Fruit fly (Drosophila melanogaster) whole organism, embryonic: ENCODE data around the gene CG14258.

Source experiments
- Ada2b ChIP-seq: fragments of 200-800 bp; sonication (Bioruptor generic); IDR thresholded peaks from 2 replicates; pipeline ENCODE4 v1.3.6; 2022; ENCODE audit warnings: missing biosample characterization, missing genetic modification characterization
- Asciz ChIP-seq: fragments of 200-800 bp; sonication (Bioruptor generic); optimal IDR thresholded peaks from 2 replicates; lab custom pipeline; 2017; ENCODE audit warnings: missing biosample characterization, mild to moderate bottlenecking, missing genetic modification characterization, missing genetic modification reagents
- Blimp-1 ChIP-seq: fragments of 200-800 bp; sonication (Bioruptor generic); optimal IDR thresholded peaks from 3 replicates; lab custom pipeline; 2018; ENCODE audit warnings: missing biosample characterization, missing genetic modification characterization, mild to moderate bottlenecking, moderate library complexity, missing genetic modification reagents
- CG11247 ChIP-seq: fragments of 200-800 bp; sonication (Bioruptor generic); IDR thresholded peaks from 2 replicates; pipeline ENCODE4 v1.3.6; 2022; ENCODE audit warnings: missing biosample characterization, missing genetic modification characterization
- CG12071 ChIP-seq: fragments of 200-800 bp; sonication (Bioruptor generic); optimal IDR thresholded peaks from 3 replicates; lab custom pipeline; 2018; ENCODE audit warnings: missing biosample characterization, mild to moderate bottlenecking, missing genetic modification characterization
- CG14710 ChIP-seq: fragments of 200-800 bp; sonication (Bioruptor generic); optimal IDR thresholded peaks from 3 replicates; lab custom pipeline; 2019; ENCODE audit warnings: missing biosample characterization, mild to moderate bottlenecking, missing genetic modification characterization, moderate library complexity
- CG2199 ChIP-seq: fragments of 200-800 bp; sonication (Bioruptor generic); IDR thresholded peaks from 3 replicates; pipeline ENCODE4 v1.3.6; 2022; ENCODE audit warnings: missing biosample characterization, missing genetic modification characterization
- CG2889 ChIP-seq: fragments of 200-800 bp; sonication (Bioruptor generic); IDR thresholded peaks from 3 replicates; pipeline ENCODE4 v1.3.6; 2022; ENCODE audit warnings: missing biosample characterization, missing genetic modification characterization
- CG3407 ChIP-seq: fragments of 200-800 bp; sonication (Bioruptor generic); optimal IDR thresholded peaks from 2 replicates; lab custom pipeline; 2018; ENCODE audit warnings: missing biosample characterization, mild to moderate bottlenecking, missing genetic modification characterization
- CG6791 ChIP-seq: fragments of 200-800 bp; sonication (Bioruptor generic); IDR thresholded peaks from 3 replicates; pipeline ENCODE4 v1.3.6; 2022; ENCODE audit warnings: missing biosample characterization, missing genetic modification characterization; ENCODE audit not compliant: partially characterized antibody
- CG8089 ChIP-seq: fragments of 200-800 bp; sonication (Bioruptor generic); optimal IDR thresholded peaks from 3 replicates; lab custom pipeline; 2016; ENCODE audit warnings: missing biosample characterization, missing genetic modification characterization
- CG8924 ChIP-seq: fragments of 200-800 bp; optimal IDR thresholded peaks from 3 replicates; lab custom pipeline; 2019; ENCODE audit warnings: missing biosample characterization, mild to moderate bottlenecking, missing genetic modification characterization, moderate library complexity
- CG9215 ChIP-seq: fragments of 200-800 bp; sonication (Bioruptor generic); IDR thresholded peaks from 2 replicates; pipeline ENCODE4 v1.3.6; 2022; ENCODE audit warnings: missing biosample characterization, missing genetic modification characterization
- D19B ChIP-seq: fragments of 200-800 bp; sonication (Bioruptor generic); optimal IDR thresholded peaks from 2 replicates; lab custom pipeline; 2017; ENCODE audit warnings: missing biosample characterization, mild to moderate bottlenecking, missing genetic modification characterization
- Gsc ChIP-seq: fragments of 200-800 bp; sonication (Bioruptor generic); IDR thresholded peaks from 2 replicates; pipeline ENCODE4 v1.3.6; 2022; ENCODE audit warnings: missing biosample characterization, missing genetic modification characterization
- HHEX ChIP-seq: fragments of 200-800 bp; sonication (Bioruptor generic); optimal IDR thresholded peaks from 3 replicates; lab custom pipeline; 2017; ENCODE audit warnings: missing biosample characterization, mild to moderate bottlenecking, missing genetic modification characterization, missing genetic modification reagents
- Kr ChIP-seq: fragments of 200-800 bp; sonication (Bioruptor generic); optimal IDR thresholded peaks from 2 replicates; lab custom pipeline; 2017; ENCODE audit warnings: missing biosample characterization, mild to moderate bottlenecking, missing genetic modification characterization
- Pdp1 ChIP-seq, 2 experiments: fragments of 200-800 bp; sonication (Bioruptor generic); optimal IDR thresholded peaks; 3 replicates each; lab custom pipeline; 2016; ENCODE audit warnings: missing biosample characterization in 2 of 2, missing genetic modification characterization in 2 of 2, mild to moderate bottlenecking in 1 of 2, moderate library complexity in 1 of 2
- TFAM ChIP-seq: fragments of 200-800 bp; sonication (Bioruptor generic); optimal IDR thresholded peaks from 2 replicates; lab custom pipeline; 2017; ENCODE audit warnings: missing biosample characterization, missing genetic modification characterization, inconsistent platforms
- Trl ChIP-seq, 3 experiments: fragments of >200 bp in 2 of 3; fragments of 200-800 bp in 1 of 3; sonication (Bioruptor generic) in 1 of 3; optimal IDR thresholded peaks; 2 replicates in 1 of 3; 3 replicates in 2 of 3; lab custom pipeline; 2016 to 2017; ENCODE audit warnings: missing biosample characterization in 1 of 3, missing genetic modification characterization in 1 of 3
- amos ChIP-seq: fragments of 200-800 bp; sonication (Bioruptor generic); IDR thresholded peaks from 2 replicates; pipeline ENCODE4 v1.3.6; 2022; ENCODE audit warnings: missing biosample characterization, missing genetic modification characterization; ENCODE audit not compliant: partially characterized antibody
- ato ChIP-seq: fragments of 200-800 bp; sonication (Bioruptor generic); IDR thresholded peaks from 2 replicates; pipeline ENCODE4 v1.3.6; 2022; ENCODE audit warnings: missing biosample characterization, missing genetic modification characterization; ENCODE audit not compliant: partially characterized antibody
- chn ChIP-seq: fragments of 200-800 bp; sonication (Bioruptor generic); optimal IDR thresholded peaks from 2 replicates; lab custom pipeline; 2016; ENCODE audit warnings: missing biosample characterization, missing genetic modification characterization
- cwo ChIP-seq: fragments of 200-800 bp; sonication (Bioruptor generic); optimal IDR thresholded peaks from 3 replicates; lab custom pipeline; 2017; ENCODE audit warnings: missing biosample characterization, missing genetic modification characterization, mild to moderate bottlenecking, moderate library complexity, missing genetic modification reagents
- dmrt11E ChIP-seq: fragments of 200-800 bp; sonication (Bioruptor generic); optimal IDR thresholded peaks from 3 replicates; lab custom pipeline; 2018; ENCODE audit warnings: missing biosample characterization, mild to moderate bottlenecking, missing genetic modification characterization, moderate library complexity
- dpn ChIP-seq, 2 experiments: fragments of 200-800 bp; sonication (Bioruptor generic); optimal IDR thresholded peaks; 3 replicates each; lab custom pipeline; 2016; ENCODE audit warnings: missing biosample characterization in 2 of 2, missing genetic modification characterization in 2 of 2
- fru ChIP-seq: fragments of >200 bp; optimal IDR thresholded peaks from 2 replicates; lab custom pipeline; 2017
- gem ChIP-seq: fragments of 200-800 bp; sonication (Bioruptor generic); optimal IDR thresholded peaks from 2 replicates; lab custom pipeline; 2019; ENCODE audit warnings: missing biosample characterization, mild to moderate bottlenecking, missing genetic modification characterization, moderate library complexity
- gsb-n ChIP-seq: fragments of 200-800 bp; sonication (Bioruptor generic); optimal IDR thresholded peaks from 3 replicates; lab custom pipeline; 2018; ENCODE audit warnings: missing biosample characterization, mild to moderate bottlenecking, missing genetic modification characterization
- hkb ChIP-seq, 2 experiments: fragments of 200-800 bp in 1 of 2; fragments of >200 bp in 1 of 2; sonication (Bioruptor generic) in 1 of 2; IDR thresholded peaks in 1 of 2; optimal IDR thresholded peaks in 1 of 2; 2 replicates each; pipeline versions ENCODE4 v1.3.6 to Lab custom; 2017 to 2022; ENCODE audit warnings: missing biosample characterization in 1 of 2, missing genetic modification characterization in 1 of 2
- jing ChIP-seq: fragments of 200-800 bp; sonication (Bioruptor generic); optimal IDR thresholded peaks from 2 replicates; lab custom pipeline; 2018; ENCODE audit warnings: missing biosample characterization, mild to moderate bottlenecking, missing genetic modification characterization
- ken ChIP-seq: fragments of 200-800 bp; sonication (Bioruptor generic); IDR thresholded peaks from 3 replicates; pipeline ENCODE4 v1.3.6; 2022; ENCODE audit warnings: missing biosample characterization, missing genetic modification characterization
- lola ChIP-seq, 3 experiments: fragments of >200 bp in 2 of 3; fragments of 200-800 bp in 1 of 3; sonication (Bioruptor generic) in 1 of 3; optimal IDR thresholded peaks; 2 replicates each; lab custom pipeline; 2017 to 2019; ENCODE audit warnings: missing biosample characterization in 3 of 3, missing genetic modification characterization in 3 of 3, mild to moderate bottlenecking in 1 of 3, moderate library complexity in 1 of 3
- nerfin-1 ChIP-seq: fragments of 200-800 bp; sonication (Bioruptor generic); optimal IDR thresholded peaks from 3 replicates; lab custom pipeline; 2019; ENCODE audit warnings: missing biosample characterization, mild to moderate bottlenecking, missing genetic modification characterization, moderate library complexity
- pzg ChIP-seq: fragments of 200-800 bp; sonication (Bioruptor generic); optimal IDR thresholded peaks from 3 replicates; lab custom pipeline; 2018; ENCODE audit warnings: missing biosample characterization, mild to moderate bottlenecking, missing genetic modification characterization, moderate library complexity
- sim ChIP-seq: fragments of 200-800 bp; sonication (Bioruptor generic); IDR thresholded peaks from 2 replicates; pipeline ENCODE4 v1.3.6; 2022; ENCODE audit warnings: missing biosample characterization, missing genetic modification characterization
- slbo ChIP-seq: fragments of 200-800 bp; sonication (Bioruptor generic); IDR thresholded peaks from 2 replicates; pipeline ENCODE4 v1.3.6; 2022; ENCODE audit warnings: missing biosample characterization, missing genetic modification characterization
- so ChIP-seq: fragments of 200-800 bp; sonication (Bioruptor generic); IDR thresholded peaks from 3 replicates; pipeline ENCODE4 v1.3.6; 2022; ENCODE audit warnings: missing biosample characterization, missing genetic modification characterization
- sqz ChIP-seq: fragments of 200-800 bp; sonication (Bioruptor generic); optimal IDR thresholded peaks from 3 replicates; lab custom pipeline; 2018; ENCODE audit warnings: missing biosample characterization, mild to moderate bottlenecking, missing genetic modification characterization
- sug ChIP-seq: fragments of 200-800 bp; optimal IDR thresholded peaks from 2 replicates; lab custom pipeline; 2019; ENCODE audit warnings: missing biosample characterization, mild to moderate bottlenecking, missing genetic modification characterization, moderate library complexity
- tgo ChIP-seq: fragments of 200-800 bp; sonication (Bioruptor generic); IDR thresholded peaks from 3 replicates; pipeline ENCODE4 v1.3.6; 2022; ENCODE audit warnings: missing biosample characterization, missing genetic modification characterization
- tll ChIP-seq, 2 experiments: fragments of 200-800 bp in 1 of 2; fragments of >200 bp in 1 of 2; sonication (Bioruptor generic) in 1 of 2; optimal IDR thresholded peaks; 2 replicates each; lab custom pipeline; 2017 to 2019; ENCODE audit warnings: missing biosample characterization in 2 of 2, missing genetic modification characterization in 2 of 2, mild to moderate bottlenecking in 1 of 2, moderate library complexity in 1 of 2
- unpg ChIP-seq: fragments of 200-800 bp; sonication (Bioruptor generic); optimal IDR thresholded peaks from 3 replicates; lab custom pipeline; 2018; ENCODE audit warnings: missing biosample characterization, mild to moderate bottlenecking, missing genetic modification characterization, moderate library complexity
- yki ChIP-seq: fragments of >200 bp; optimal IDR thresholded peaks from 3 replicates; lab custom pipeline; 2018

The CG14258 gene

dm6 chr3R:27134728-27135361 lies 41.9 kb downstream of the CG14258 start (continued):
- no peak for TF ChIP-seq cwo (GFP tag; lab: Kevin White, UChicago)
- no peak for TF ChIP-seq gem
- TF ChIP-seq tll (GFP tag; optimal IDR thresholded peaks at IDR 0.05; lab: Kevin White, UChicago): no peak
- peak; percentile 39 for TF ChIP-seq sug (tag; lab: Kevin White, UChicago)
- TF ChIP-seq jing (GFP tag; lab: Kevin White, UChicago): no peak
- TF ChIP-seq Ada2b (GFP tag; lab: Robert Waterston, UW): no peak
- TF ChIP-seq CG2199 (GFP tag; lab: Robert Waterston, UW): 0 out of 3 replicates have a peak, but pooled peaks have one; percentile 16
- no peak for TF ChIP-seq sqz (GFP tag; lab: Kevin White, UChicago)
- 0 out of 3 replicates have a peak, but pooled peaks have one; percentile 15 for TF ChIP-seq ken (GFP tag; lab: Robert Waterston, UW)
- TF ChIP-seq gsb-n (tag; lab: Kevin White, UChicago): no peak
- peak in 1 of 2 experiments; percentile 95 for TF ChIP-seq Pdp1 (GFP tag; optimal IDR thresholded peaks at IDR 0.05; lab: Kevin White, UChicago)
- no peak for TF ChIP-seq CG14710 (tag; lab: Kevin White, UChicago)
- TF ChIP-seq hkb (optimal IDR thresholded peaks at IDR 0.05; lab: Kevin White, UChicago): no peak
- TF ChIP-seq hkb (GFP tag; IDR thresholded peaks at IDR 0.05; lab: Robert Waterston, UW): peak; percentile 21; the same call in 1 of the 2 replicates
- no peak for TF ChIP-seq dpn (GFP tag; optimal IDR thresholded peaks at IDR 0.05; lab: Kevin White, UChicago)
- no peak for TF ChIP-seq CG6791 (GFP tag; lab: Robert Waterston, UW)
- TF ChIP-seq lola (GFP tag; optimal IDR thresholded peaks at IDR 0.05; lab: Kevin White, UChicago): no peak
- no peak for TF ChIP-seq yki (lab: Kevin White, UChicago)
- TF ChIP-seq nerfin-1 (tag; lab: Kevin White, UChicago): no peak
- TF ChIP-seq sim (GFP tag; lab: Robert Waterston, UW): no peak
- no peak for TF ChIP-seq slbo (GFP tag; lab: Robert Waterston, UW)
- no peak for TF ChIP-seq CG2889 (GFP tag; lab: Robert Waterston, UW)
- TF ChIP-seq Blimp-1 (GFP tag; lab: Kevin White, UChicago): peak; percentile 65
- TF ChIP-seq ato: no peak

dm6 chr3R:27135692-27136641 lies 43.0 kb downstream of the CG14258 start:
- TF ChIP-seq lola (GFP tag; optimal IDR thresholded peaks at IDR 0.05; lab: Kevin White, UChicago): peak in 1 of 3 experiments; percentile 72
- TF ChIP-seq tll (GFP tag; optimal IDR thresholded peaks at IDR 0.05; lab: Kevin White, UChicago): peak in 1 of 2 experiments; percentile 42
- TF ChIP-seq HHEX (GFP tag; lab: Kevin White, UChicago): peak; percentile 69
- TF ChIP-seq tgo (GFP tag; lab: Robert Waterston, UW): peak; percentile 48; the same call in 1 of the 3 replicates
- peak; percentile 77 for TF ChIP-seq CG8089 (GFP tag; lab: Kevin White, UChicago)
- peak; percentile 89 for TF ChIP-seq Asciz
- peak; percentile 14 for TF ChIP-seq TFAM
- no peak for TF ChIP-seq amos (GFP tag; lab: Robert Waterston, UW)
- no peak for TF ChIP-seq Gsc (GFP tag; lab: Robert Waterston, UW)
- TF ChIP-seq CG11247 (GFP tag; lab: Robert Waterston, UW): peak; percentile 37; the same call in 1 of the 2 replicates
- no peak for TF ChIP-seq Trl (optimal IDR thresholded peaks at IDR 0.05; lab: Kevin White, UChicago)
- peak; percentile 80 for TF ChIP-seq Trl (GFP tag; optimal IDR thresholded peaks at IDR 0.05; lab: Kevin White, UChicago)
- no peak for TF ChIP-seq fru
- peak; percentile 72 for TF ChIP-seq CG8924 (tag; lab: Kevin White, UChicago)
- no peak for TF ChIP-seq D19B
- TF ChIP-seq unpg (GFP tag; lab: Kevin White, UChicago): peak; percentile 67
- TF ChIP-seq chn (GFP tag; lab: Kevin White, UChicago): no peak
- peak; percentile 69 for TF ChIP-seq CG12071 (GFP tag; lab: Kevin White, UChicago)
- peak; percentile 83 for TF ChIP-seq CG3407 (GFP tag; lab: Kevin White, UChicago)
- TF ChIP-seq pzg (GFP tag; lab: Kevin White, UChicago): no peak
- TF ChIP-seq Kr (GFP tag; lab: Kevin White, UChicago): peak; percentile 91
- no peak for TF ChIP-seq CG9215 (GFP tag; lab: Robert Waterston, UW)
- TF ChIP-seq dmrt11E (tag; lab: Kevin White, UChicago): peak; percentile 85
- TF ChIP-seq so (GFP tag; lab: Robert Waterston, UW): peak; percentile 66; the same call in 2 of the 3 replicates
